Fruit fly (Drosophila melanogaster) whole organism, prepupa: ENCODE data around the gene CG32276.

Experiments
- CG16779 ChIP-seq: fragments of 200-800 bp; sonication (Bioruptor generic); optimal IDR thresholded peaks from 3 replicates; lab custom pipeline; 2017; ENCODE audit warnings: missing biosample characterization, mild to moderate bottlenecking, missing genetic modification characterization
- Eip78C ChIP-seq: fragments of 200-800 bp; sonication (Bioruptor generic); peaks from one replicate; lab custom pipeline; 2016; ENCODE audit warnings: missing biosample characterization, missing genetic modification characterization
- Hr39 ChIP-seq: fragments of 200-800 bp; sonication (Bioruptor generic); optimal IDR thresholded peaks from 2 replicates; lab custom pipeline; 2016; ENCODE audit warnings: missing biosample characterization, missing genetic modification characterization
- dac ChIP-seq: fragments of 200-800 bp; sonication (Bioruptor generic); optimal IDR thresholded peaks from 2 replicates; lab custom pipeline; 2017; ENCODE audit warnings: missing biosample characterization, mild to moderate bottlenecking, missing genetic modification characterization
- esn ChIP-seq: fragments of 200-800 bp; sonication (Bioruptor generic); optimal IDR thresholded peaks from 2 replicates; lab custom pipeline; 2016; ENCODE audit warnings: missing biosample characterization, mild to moderate bottlenecking, missing genetic modification characterization, moderate library complexity
- spab ChIP-seq: fragments of 200-800 bp; sonication (Bioruptor generic); optimal IDR thresholded peaks from 2 replicates; lab custom pipeline; 2017; ENCODE audit warnings: missing biosample characterization, mild to moderate bottlenecking, missing genetic modification characterization, missing genetic modification reagents

DNA sequence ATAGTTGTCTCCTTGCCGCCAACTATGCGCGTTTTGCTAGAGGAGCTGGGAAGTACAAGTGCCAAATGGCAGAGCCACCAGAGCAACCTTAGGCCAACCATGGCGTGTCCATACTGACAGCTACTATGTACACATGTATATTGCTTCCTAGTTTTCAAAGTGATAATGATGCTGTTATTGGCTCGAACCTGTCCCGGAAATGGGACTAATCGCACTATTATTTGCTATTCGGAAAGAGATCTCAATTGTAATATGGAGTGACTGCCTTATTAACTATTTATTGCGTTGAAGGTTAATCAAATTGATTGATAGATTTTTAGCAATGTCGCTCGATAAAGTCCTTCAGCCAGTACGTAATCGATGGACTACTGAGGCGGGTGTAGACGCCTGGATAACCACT is 5.5 kb upstream of the CG32276 start, which contains the start of gene CG33159:
- no peak for TF ChIP-seq dac
- no peak for TF ChIP-seq spab (GFP tag; lab: Kevin White, UChicago)
- TF ChIP-seq Eip78C (GFP tag; lab: Kevin White, UChicago) = no peak
- no peak for TF ChIP-seq esn (GFP tag; lab: Kevin White, UChicago)
- TF ChIP-seq Hr39 (GFP tag; lab: Kevin White, UChicago) = no peak
- TF ChIP-seq CG16779 = no peak
